Worm (Caenorhabditis elegans): Measurements from ENCODE around the gene Y73B6BL.31.

ce11 chrIV:6432375-6432774, 9.3 kb upstream of the Y73B6BL.31 start:
- TF ChIP-seq unc-39 (tag; optimal IDR thresholded peaks at IDR 0.05) (no peak), nhr-12 (tag; optimal IDR thresholded peaks at IDR 0.05) (no peak), unc-62 (GFP tag; optimal IDR thresholded peaks at IDR 0.05) (no peak), mls-2 (tag; optimal IDR thresholded peaks at IDR 0.05) (no peak)

All from whole organism, mixed stage, embryonic.